Worm (Caenorhabditis elegans): ENCODE results near the gene F53F4.11.

- TF ChIP-seq dmd-4 (tag; optimal IDR thresholded peaks at IDR 0.05) (no peak), ztf-1 (GFP tag; conservative IDR thresholded peaks at IDR 0.05) (no peak), elt-1 (tag; optimal IDR thresholded peaks at IDR 0.05) (no peak), nhr-23 (tag; optimal IDR thresholded peaks at IDR 0.05) (no peak), nhr-12 (tag; optimal IDR thresholded peaks at IDR 0.05) (no peak), lsy-2 (tag; optimal IDR thresholded peaks at IDR 0.05) (no peak), egl-27 (tag; optimal IDR thresholded peaks at IDR 0.05) (no peak), elt-3 (tag; optimal IDR thresholded peaks at IDR 0.05) (no peak), skn-1 (tag; optimal IDR thresholded peaks at IDR 0.05) (no peak), unc-39 (tag; optimal IDR thresholded peaks at IDR 0.05) (no peak), crh-2 (tag; optimal IDR thresholded peaks at IDR 0.05) (no peak), lin-39 (tag; optimal IDR thresholded peaks at IDR 0.05) (no peak)
Observed at ce11 chrV:13606651-13607242, 17.6 kb downstream of the F53F4.11 start, which contains the start of gene fmo-4.
